Worm (Caenorhabditis elegans) whole organism, mixed stage, embryonic: ENCODE measurements around the gene srv-2.

Experiments used
- M03D4.4 ChIP-seq: sonication (generic microtip); optimal IDR thresholded peaks from 2 replicates; lab custom pipeline; 2017; ENCODE audit warnings: mild to moderate bottlenecking, missing genetic modification characterization, missing compliant biosample characterization
- bed-3 ChIP-seq: fragments of 200-800 bp; sonication (Bioruptor generic); optimal IDR thresholded peaks from 3 replicates; lab custom pipeline; 2018; ENCODE audit warnings: mild to moderate bottlenecking, missing genetic modification characterization, moderate library complexity, missing compliant biosample characterization
- blmp-1 ChIP-seq: fragments of 150-350 bp; optimal IDR thresholded peaks from 2 replicates; lab custom pipeline; 2014; ENCODE audit warnings: missing biosample characterization, missing genetic modification characterization
- ceh-39 ChIP-seq: fragments of 150-350 bp; optimal IDR thresholded peaks from 2 replicates; lab custom pipeline; 2014; ENCODE audit warnings: missing biosample characterization, missing genetic modification characterization
- ceh-43 ChIP-seq: fragments of 200-800 bp; sonication (Bioruptor generic); optimal IDR thresholded peaks from 2 replicates; lab custom pipeline; 2018; ENCODE audit warnings: mild to moderate bottlenecking, missing genetic modification characterization, moderate library complexity, missing compliant biosample characterization
- ceh-83 ChIP-seq: fragments of 200-800 bp; sonication (Bioruptor generic); optimal IDR thresholded peaks from 2 replicates; lab custom pipeline; 2018; ENCODE audit warnings: mild to moderate bottlenecking, missing genetic modification characterization, missing compliant biosample characterization
- ces-1 ChIP-seq: fragments of 150-350 bp; optimal IDR thresholded peaks from 2 replicates; lab custom pipeline; 2014; ENCODE audit warnings: missing biosample characterization, missing genetic modification reagents, missing genetic modification characterization
- cnd-1 ChIP-seq: fragments of 200-800 bp; sonication (Bioruptor generic); optimal IDR thresholded peaks from 2 replicates; lab custom pipeline; 2018; ENCODE audit warnings: mild to moderate bottlenecking, missing genetic modification characterization, missing compliant biosample characterization
- drap-1 ChIP-seq: fragments of 200-800 bp; sonication (Bioruptor generic); optimal IDR thresholded peaks from 3 replicates; lab custom pipeline; 2018; ENCODE audit warnings: mild to moderate bottlenecking, missing genetic modification characterization, missing compliant biosample characterization
- elt-1 ChIP-seq: sonication (generic microtip); optimal IDR thresholded peaks from 2 replicates; lab custom pipeline; 2017; ENCODE audit warnings: missing genetic modification characterization, mild to moderate bottlenecking, missing compliant biosample characterization, antibody characterized with exemption, moderate library complexity, borderline replicate concordance; ENCODE audit not compliant: insufficient read depth
- elt-3 ChIP-seq: fragments of 150-350 bp; optimal IDR thresholded peaks from 2 replicates; lab custom pipeline; 2014; ENCODE audit warnings: missing biosample characterization, missing genetic modification characterization
- flh-1 ChIP-seq: fragments of 200-800 bp; sonication (Bioruptor generic); optimal IDR thresholded peaks from 2 replicates; lab custom pipeline; 2018; ENCODE audit warnings: mild to moderate bottlenecking, missing genetic modification characterization, moderate library complexity, missing compliant biosample characterization
- ham-2 ChIP-seq: fragments of 200-800 bp; sonication (Bioruptor generic); optimal IDR thresholded peaks from 2 replicates; lab custom pipeline; 2018; ENCODE audit warnings: mild to moderate bottlenecking, missing genetic modification characterization, missing compliant biosample characterization
- hlh-1 ChIP-seq: fragments of 150-350 bp; optimal IDR thresholded peaks from 2 replicates; lab custom pipeline; 2014; ENCODE audit warnings: missing biosample characterization, missing genetic modification reagents, missing genetic modification characterization
- lin-13 ChIP-seq: fragments of 150-350 bp; optimal IDR thresholded peaks from 2 replicates; lab custom pipeline; 2014; ENCODE audit warnings: missing biosample characterization, missing genetic modification characterization
- lin-32 ChIP-seq: fragments of 200-800 bp; sonication (Bioruptor generic); optimal IDR thresholded peaks from 2 replicates; lab custom pipeline; 2018; ENCODE audit warnings: mild to moderate bottlenecking, missing genetic modification characterization, missing compliant biosample characterization
- lsy-2 ChIP-seq: fragments of 150-350 bp; optimal IDR thresholded peaks from 2 replicates; lab custom pipeline; 2014; ENCODE audit warnings: missing biosample characterization, missing genetic modification characterization
- mab-5 ChIP-seq: fragments of 150-350 bp; optimal IDR thresholded peaks from 2 replicates; lab custom pipeline; 2014; ENCODE audit warnings: missing biosample characterization, missing genetic modification characterization
- mep-1 ChIP-seq: fragments of 150-350 bp; optimal IDR thresholded peaks from 2 replicates; lab custom pipeline; 2017; ENCODE audit warnings: missing biosample characterization, missing genetic modification reagents, missing genetic modification characterization, inconsistent platforms
- mls-2 ChIP-seq: sonication (generic microtip); optimal IDR thresholded peaks from 2 replicates; lab custom pipeline; 2016; ENCODE audit warnings: mild to moderate bottlenecking, missing genetic modification characterization, moderate library complexity, missing compliant biosample characterization
- nhr-12 ChIP-seq: fragments of 150-350 bp; optimal IDR thresholded peaks from 2 replicates; lab custom pipeline; 2014; ENCODE audit warnings: missing biosample characterization, missing genetic modification characterization
- nhr-2 ChIP-seq: fragments of 150-350 bp; optimal IDR thresholded peaks from 2 replicates; lab custom pipeline; 2014; ENCODE audit warnings: missing biosample characterization, missing genetic modification characterization
- nhr-237 ChIP-seq: fragments of 150-350 bp; optimal IDR thresholded peaks from 2 replicates; lab custom pipeline; 2014; ENCODE audit warnings: missing biosample characterization, missing genetic modification characterization
- nhr-28 ChIP-seq: fragments of 150-350 bp; optimal IDR thresholded peaks from 2 replicates; lab custom pipeline; 2014; ENCODE audit warnings: missing biosample characterization, missing genetic modification characterization
- nhr-76 ChIP-seq: sonication (generic microtip); optimal IDR thresholded peaks from 2 replicates; lab custom pipeline; 2017; ENCODE audit warnings: missing biosample characterization, missing genetic modification characterization
- pha-4 ChIP-seq: fragments of 150-350 bp; optimal IDR thresholded peaks from 2 replicates; lab custom pipeline; 2018; ENCODE audit warnings: missing biosample characterization, missing genetic modification reagents, missing genetic modification characterization
- sem-2 ChIP-seq: fragments of 200-800 bp; sonication (Bioruptor generic); optimal IDR thresholded peaks from 2 replicates; lab custom pipeline; 2018; ENCODE audit warnings: mild to moderate bottlenecking, missing genetic modification characterization, missing compliant biosample characterization
- snpc-4 ChIP-seq: fragments of 150-350 bp; optimal IDR thresholded peaks from 2 replicates; lab custom pipeline; 2014; ENCODE audit warnings: missing biosample characterization, missing genetic modification characterization
- sptf-1 ChIP-seq: sonication (generic microtip); optimal IDR thresholded peaks from 2 replicates; lab custom pipeline; 2017; ENCODE audit warnings: mild to moderate bottlenecking, missing genetic modification characterization, moderate library complexity, missing compliant biosample characterization
- tbx-8 ChIP-seq: fragments of 200-800 bp; sonication (Bioruptor generic); optimal IDR thresholded peaks from 2 replicates; lab custom pipeline; 2018; ENCODE audit warnings: mild to moderate bottlenecking, missing genetic modification characterization, moderate library complexity, missing compliant biosample characterization
- unc-120 ChIP-seq: sonication (generic microtip); optimal IDR thresholded peaks from 2 replicates; lab custom pipeline; 2017; ENCODE audit warnings: missing genetic modification characterization, missing compliant biosample characterization; ENCODE audit not compliant: poor library complexity, severe bottlenecking
- unc-39 ChIP-seq: fragments of 150-350 bp; optimal IDR thresholded peaks from 2 replicates; lab custom pipeline; 2014; ENCODE audit warnings: missing biosample characterization, missing genetic modification characterization
- unc-62 ChIP-seq: fragments of 150-350 bp; optimal IDR thresholded peaks from 2 replicates; lab custom pipeline; 2014; ENCODE audit warnings: missing biosample characterization, missing genetic modification reagents, missing genetic modification characterization
- zip-8 ChIP-seq: fragments of 150-350 bp; optimal IDR thresholded peaks from 2 replicates; lab custom pipeline; 2014; ENCODE audit warnings: missing biosample characterization, missing genetic modification characterization
- ztf-11 ChIP-seq: fragments of 150-350 bp; optimal IDR thresholded peaks from 2 replicates; lab custom pipeline; 2014; ENCODE audit warnings: missing biosample characterization, missing genetic modification characterization

srv-2 gene

ce11 chrII:10554972-10555371 lies 47.1 kb downstream of the srv-2 start, which contains the start of gene mnk-1:
TSS of gene mnk-1 (minus strand) at chrII:10555044.
- no peak for TF ChIP-seq ztf-11 (tag; lab: Kevin White, UChicago)
- no peak for TF ChIP-seq drap-1 (GFP tag; lab: Kevin White, UChicago)
- no peak for TF ChIP-seq flh-1 (GFP tag; lab: Kevin White, UChicago)
- TF ChIP-seq zip-8 = no peak
- TF ChIP-seq ham-2 = no peak
- no peak for TF ChIP-seq bed-3 (GFP tag; lab: Kevin White, UChicago)
- no peak for TF ChIP-seq elt-3 (tag; lab: Kevin White, UChicago)
- no peak for TF ChIP-seq nhr-28 (tag; lab: Kevin White, UChicago)
- TF ChIP-seq mab-5 (tag; lab: Kevin White, UChicago) = no peak
- TF ChIP-seq cnd-1 = no peak
- no peak for TF ChIP-seq ceh-39 (tag; lab: Kevin White, UChicago)

ce11 chrII:10554046-10554399 lies 48.1 kb downstream of the srv-2 start:
- no peak for TF ChIP-seq nhr-28 (tag; lab: Kevin White, UChicago)
- peak; percentile 82 for TF ChIP-seq lin-32
- peak; percentile 71 for TF ChIP-seq nhr-2 (tag; lab: Kevin White, UChicago)
- no peak for TF ChIP-seq snpc-4
- no peak for TF ChIP-seq ham-2
- TF ChIP-seq cnd-1 = peak; percentile 40
- peak; percentile 50 for TF ChIP-seq zip-8
- TF ChIP-seq unc-62 (GFP tag; lab: Kevin White, UChicago) = peak; percentile 5

- TF ChIP-seq tbx-8 (no peak), pha-4 (tag; lab: Kevin White, UChicago) (no peak), zip-8 (peak; percentile 9), lin-13 (tag; lab: Kevin White, UChicago) (no peak), flh-1 (GFP tag; lab: Kevin White, UChicago) (no peak), unc-62 (GFP tag; lab: Kevin White, UChicago) (no peak), mab-5 (tag; lab: Kevin White, UChicago) (no peak), ceh-83 (GFP tag; lab: Kevin White, UChicago) (no peak), hlh-1 (tag; lab: Kevin White, UChicago) (peak; percentile 15), M03D4.4 (no peak), elt-3 (tag; lab: Kevin White, UChicago) (no peak), sem-2 (GFP tag; lab: Kevin White, UChicago) (no peak)
Measured at ce11 chrII:10553377-10554045, 48.6 kb downstream of the srv-2 start.

ce11 chrII:10551985-10552736 lies 49.9 kb downstream of the srv-2 start:
- TF ChIP-seq ceh-43 (GFP tag; lab: Kevin White, UChicago) = no peak
- no peak for TF ChIP-seq nhr-28 (tag; lab: Kevin White, UChicago)
- no peak for TF ChIP-seq ztf-11 (tag; lab: Kevin White, UChicago)
- peak; percentile 21 for TF ChIP-seq lsy-2 (tag; lab: Kevin White, UChicago)
- peak; percentile 23 for TF ChIP-seq pha-4 (tag; lab: Kevin White, UChicago)
- TF ChIP-seq lin-32 = no peak
- no peak for TF ChIP-seq drap-1 (GFP tag; lab: Kevin White, UChicago)
- TF ChIP-seq ham-2 = peak; percentile 41
- TF ChIP-seq unc-39 (tag; lab: Kevin White, UChicago) = no peak
- peak; percentile 44 for TF ChIP-seq elt-1
- TF ChIP-seq tbx-8 = no peak
- peak; percentile 9 for TF ChIP-seq mls-2 (tag; lab: Kevin White, UChicago)
- TF ChIP-seq snpc-4 = no peak
- TF ChIP-seq cnd-1 = no peak
- TF ChIP-seq lin-13 (tag; lab: Kevin White, UChicago) = no peak
- TF ChIP-seq ceh-83 (GFP tag; lab: Kevin White, UChicago) = no peak
- TF ChIP-seq mab-5 (tag; lab: Kevin White, UChicago) = no peak
- no peak for TF ChIP-seq bed-3 (GFP tag; lab: Kevin White, UChicago)
- TF ChIP-seq hlh-1 (tag; lab: Kevin White, UChicago) = peak; percentile 49
- no peak for TF ChIP-seq zip-8
- TF ChIP-seq elt-3 (tag; lab: Kevin White, UChicago) = no peak
- TF ChIP-seq unc-62 (GFP tag; lab: Kevin White, UChicago) = peak; percentile 32
- TF ChIP-seq ces-1 (GFP tag; lab: Kevin White, UChicago) = peak; percentile 75
- TF ChIP-seq nhr-12 (tag; lab: Kevin White, UChicago) = no peak
- no peak for TF ChIP-seq ceh-39 (tag; lab: Kevin White, UChicago)
- no peak for TF ChIP-seq flh-1 (GFP tag; lab: Kevin White, UChicago)
- peak; percentile 59 for TF ChIP-seq mep-1 (tag; lab: Kevin White, UChicago)
- TF ChIP-seq nhr-76 (tag; lab: Kevin White, UChicago) = no peak
- peak; percentile 34 for TF ChIP-seq blmp-1 (tag; lab: Kevin White, UChicago)
- TF ChIP-seq unc-120 = peak; percentile 71
- TF ChIP-seq nhr-237 (tag; lab: Kevin White, UChicago) = peak; percentile 73
- TF ChIP-seq nhr-2 (tag; lab: Kevin White, UChicago) = peak; percentile 34
- no peak for TF ChIP-seq M03D4.4
- no peak for TF ChIP-seq sem-2 (GFP tag; lab: Kevin White, UChicago)
- TF ChIP-seq sptf-1 (tag; lab: Kevin White, UChicago) = no peak
- TF ChIP-seq, all 35 proteins: peak for 13
